Worm (Caenorhabditis elegans): Measurements from ENCODE around the gene T11B7.5.

Gene T11B7.5

DNA sequence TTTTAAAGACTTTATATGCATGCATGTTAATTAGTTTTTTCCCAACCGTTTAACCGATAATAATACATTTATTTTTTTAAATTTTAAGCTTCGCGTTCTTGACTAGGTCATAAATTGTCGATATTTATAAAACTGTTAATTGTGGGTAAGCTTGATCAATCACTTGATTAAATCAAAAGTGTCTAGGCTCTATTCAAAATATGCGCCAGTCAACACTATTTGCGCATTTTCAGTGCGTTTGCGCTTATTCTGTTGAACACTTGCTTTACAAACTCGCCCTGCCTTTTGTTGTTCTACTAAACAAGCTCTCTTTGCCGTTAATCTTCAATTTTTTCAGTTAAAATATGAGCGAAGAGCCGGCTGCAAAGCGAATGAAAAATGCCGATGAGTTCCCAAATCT is 35.3 kb upstream of the T11B7.5 start, which contains the start of gene spr-2 (continued):
- TF ChIP-seq nhr-102 (tag; optimal IDR thresholded peaks at IDR 0.05) (peak; percentile 68), vab-7 (GFP tag; IDR thresholded peaks at IDR 0.05) (peak; percentile 60), lin-39 (tag; optimal IDR thresholded peaks at IDR 0.05) (no peak), snpc-1.2 (GFP tag; IDR thresholded peaks at IDR 0.05) (no peak), nhr-237 (tag; optimal IDR thresholded peaks at IDR 0.05) (no peak), ztf-7 (tag; optimal IDR thresholded peaks at IDR 0.05) (peak; percentile 62), nhr-11 (tag; optimal IDR thresholded peaks at IDR 0.05) (peak; percentile 65), fos-1 (tag; optimal IDR thresholded peaks at IDR 0.05) (no peak), ces-1 (GFP tag; optimal IDR thresholded peaks at IDR 0.05) (no peak), T26A8.4 (GFP tag; IDR thresholded peaks at IDR 0.05) (peak; percentile 51; the same call in 1 of the 2 replicates), mxl-2 (GFP tag; conservative IDR thresholded peaks at IDR 0.05) (no peak)

DNA sequence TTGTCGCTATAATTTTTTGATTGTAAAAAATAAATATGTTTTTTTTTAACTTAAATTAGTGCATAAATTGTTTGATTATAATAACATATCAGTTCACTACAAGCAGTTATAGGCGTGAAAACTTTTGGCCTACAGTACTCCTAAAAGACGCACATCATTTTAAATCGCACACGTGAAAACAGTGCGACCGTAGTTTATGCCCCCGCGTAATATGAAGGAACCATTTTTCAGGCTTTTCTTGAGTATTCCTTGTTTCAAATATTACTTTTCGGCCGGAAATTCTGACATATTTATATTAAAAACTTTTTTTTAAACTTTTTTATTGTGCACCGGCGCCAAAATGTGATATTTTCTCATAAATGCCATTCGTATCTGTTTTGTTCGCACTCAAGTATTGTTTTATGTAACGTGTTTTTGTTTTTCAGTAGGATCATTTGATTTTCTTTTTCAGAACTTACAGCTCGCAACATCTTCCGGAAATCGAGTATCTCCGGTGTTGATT is 32.7 kb upstream of the T11B7.5 start, which contains the start of gene oma-1:
TSS of gene oma-1 (plus strand) at position 452 of the 502 bp plus-strand sequence.
- TF ChIP-seq daf-16 (GFP tag; optimal IDR thresholded peaks at IDR 0.05) (no peak), daf-16 (tag; optimal IDR thresholded peaks at IDR 0.05) (no peak), dpl-1 (GFP tag; optimal IDR thresholded peaks at IDR 0.05) (no peak), nhr-237 (tag; optimal IDR thresholded peaks at IDR 0.05) (no peak), F49E8.2 (tag; optimal IDR thresholded peaks at IDR 0.05; ENCODE audit: borderline replicate concordance) (peak; percentile 52), cey-2 (tag; optimal IDR thresholded peaks at IDR 0.05; ENCODE audit: borderline replicate concordance, insufficient read depth) (no peak), ztf-7 (tag; optimal IDR thresholded peaks at IDR 0.05) (no peak), unc-130 (GFP tag; optimal IDR thresholded peaks at IDR 0.05) (peak; percentile 70), lin-38 (GFP tag; IDR thresholded peaks at IDR 0.05) (no peak; the same call in 1 of the 2 replicates), unc-62 (GFP tag; optimal IDR thresholded peaks at IDR 0.05 in 1 of 2) (peak in 1 of 2 experiments; percentile 42), unc-62 (tag; optimal IDR thresholded peaks at IDR 0.05) (no peak), zag-1 (tag; optimal IDR thresholded peaks at IDR 0.05) (no peak), gei-8 (GFP tag; optimal IDR thresholded peaks at IDR 0.05) (no peak), ZK337.2 (GFP tag; IDR thresholded peaks at IDR 0.05) (no peak), Y105C5A.15 (GFP tag; IDR thresholded peaks at IDR 0.05) (no peak), ceh-28 (tag; optimal IDR thresholded peaks at IDR 0.05) (no peak), lim-7 (GFP tag; IDR thresholded peaks at IDR 0.05) (no peak), mes-2 (tag; optimal IDR thresholded peaks at IDR 0.05; ENCODE audit: poor library complexity, severe bottlenecking) (no peak), lin-1 (GFP tag; IDR thresholded peaks at IDR 0.05) (no peak), pqm-1 (tag; optimal IDR thresholded peaks at IDR 0.05) (no peak), hif-1 (tag; optimal IDR thresholded peaks at IDR 0.05) (no peak)

DNA sequence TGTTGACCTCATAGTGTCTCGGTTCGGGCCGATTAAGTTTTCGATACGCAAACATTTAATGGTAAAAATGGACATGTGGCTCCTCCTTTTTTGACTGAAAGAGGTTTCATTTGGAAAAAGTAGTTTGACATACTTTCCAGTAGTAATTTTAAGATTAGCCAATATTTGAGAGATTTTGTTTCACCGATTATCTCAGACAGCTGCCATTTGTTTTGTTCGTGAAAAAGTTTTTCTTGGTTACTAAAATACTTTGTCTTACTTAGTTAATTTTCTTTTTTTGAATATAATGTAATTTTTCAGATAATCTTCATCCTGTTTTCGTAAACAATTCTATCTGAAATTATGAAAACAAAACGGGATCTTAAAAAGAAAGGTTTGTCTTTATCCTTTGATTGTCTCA is 30.4 kb upstream of the T11B7.5 start, which contains the start of gene C09G9.5:
TSS of gene C09G9.5 (plus strand) at position 301 of the 400 bp plus-strand sequence.
- TF ChIP-seq nhr-48 (tag; optimal IDR thresholded peaks at IDR 0.05) (no peak), ces-1 (GFP tag; optimal IDR thresholded peaks at IDR 0.05) (no peak), daf-12 (tag; optimal IDR thresholded peaks at IDR 0.05) (no peak), ceh-20 (GFP tag; IDR thresholded peaks at IDR 0.05) (no peak), nhr-41 (GFP tag; IDR thresholded peaks at IDR 0.05) (no peak), ceh-62 (tag; optimal IDR thresholded peaks at IDR 0.05) (no peak), zfp-2 (tag; optimal IDR thresholded peaks at IDR 0.05) (no peak), arid-1 (GFP tag; conservative IDR thresholded peaks at IDR 0.05) (no peak), ztf-11 (tag; optimal IDR thresholded peaks at IDR 0.05) (no peak), nhr-111 (GFP tag; optimal IDR thresholded peaks at IDR 0.05) (no peak), zip-2 (tag; optimal IDR thresholded peaks at IDR 0.05) (no peak), madf-9 (GFP tag; conservative IDR thresholded peaks at IDR 0.05) (no peak), lin-39 (tag; optimal IDR thresholded peaks at IDR 0.05) (no peak), madf-5 (GFP tag; IDR thresholded peaks at IDR 0.05) (no peak), unc-39 (tag; optimal IDR thresholded peaks at IDR 0.05) (no peak), mxl-2 (GFP tag; conservative IDR thresholded peaks at IDR 0.05) (no peak), egl-43 (GFP tag; IDR thresholded peaks at IDR 0.05) (no peak)
